Worm (Caenorhabditis elegans): ENCODE data around the gene osm-3.
A peak's percentile ranks its signal among the peaks of the same experiment; 100 is the strongest.

The osm-3 gene

ce11 chrIV:3755921-3756320, 44.9 kb downstream of the osm-3 start, which contains the start of gene best-20:
TSS of gene best-20 (plus strand) at chrIV:3756221.
- TF ChIP-seq snpc-4 (GFP tag; optimal IDR thresholded peaks at IDR 0.05) (no peak), snpc-4 (tag; optimal IDR thresholded peaks at IDR 0.05) (no peak), C06A6.2 (GFP tag; conservative IDR thresholded peaks at IDR 0.05) (no peak), F10E7.11 (tag; optimal IDR thresholded peaks at IDR 0.05) (no peak), madf-10 (tag; optimal IDR thresholded peaks at IDR 0.05) (no peak), somi-1 (GFP tag; optimal IDR thresholded peaks at IDR 0.05) (no peak), ztf-3 (GFP tag; optimal IDR thresholded peaks at IDR 0.05) (no peak), ceh-58 (GFP tag; IDR thresholded peaks at IDR 0.05) (no peak), lsy-27 (tag; optimal IDR thresholded peaks at IDR 0.05; ENCODE audit: borderline replicate concordance, insufficient read depth) (no peak), Y67H2A.10 (GFP tag; conservative IDR thresholded peaks at IDR 0.05) (no peak), cebp-1 (GFP tag; IDR thresholded peaks at IDR 0.05) (no peak), cebp-1 (tag; optimal IDR thresholded peaks at IDR 0.05) (no peak), athp-1 (tag; optimal IDR thresholded peaks at IDR 0.05) (no peak)

ce11 chrIV:3755355-3755754, 45.5 kb downstream of the osm-3 start, which contains the start of gene Y37E11AR.7:
TSS of gene Y37E11AR.7 (minus strand) at chrIV:3755455.
- TF ChIP-seq attf-6 (GFP tag; IDR thresholded peaks at IDR 0.05) (no peak), hlh-26 (GFP tag; conservative IDR thresholded peaks at IDR 0.05) (no peak), madf-6 (GFP tag; IDR thresholded peaks at IDR 0.05) (no peak)

- TF ChIP-seq efl-1 (GFP tag; optimal IDR thresholded peaks at IDR 0.05) (peak; percentile 4), lin-54 (GFP tag; optimal IDR thresholded peaks at IDR 0.05) (no peak), hmg-1.2 (GFP tag; IDR thresholded peaks at IDR 0.05) (peak; percentile 49; the same call in 1 of the 2 replicates)
Observed at ce11 chrIV:3752276-3752675, 48.6 kb downstream of the osm-3 start.

ce11 chrIV:3751001-3751400, 49.9 kb downstream of the osm-3 start, which contains the start of gene ugt-45:
TSS of gene ugt-45 (minus strand) at chrIV:3751101.
- TF ChIP-seq attf-6 (GFP tag; IDR thresholded peaks at IDR 0.05) (no peak), B0019.2 (GFP tag; conservative IDR thresholded peaks at IDR 0.05) (no peak), snpc-1.1 (tag; optimal IDR thresholded peaks at IDR 0.05; ENCODE audit: insufficient read depth) (no peak), ceh-100 (GFP tag; IDR thresholded peaks at IDR 0.05) (no peak), nhr-80 (tag; optimal IDR thresholded peaks at IDR 0.05) (no peak), somi-1 (GFP tag; optimal IDR thresholded peaks at IDR 0.05) (no peak), hmg-1.2 (GFP tag; IDR thresholded peaks at IDR 0.05) (no peak), nhr-179 (tag; optimal IDR thresholded peaks at IDR 0.05) (no peak), madf-6 (GFP tag; IDR thresholded peaks at IDR 0.05) (no peak), die-1 (tag; optimal IDR thresholded peaks at IDR 0.05) (no peak), gei-17 (GFP tag; optimal IDR thresholded peaks at IDR 0.05) (no peak)

All from whole organism, young adult.